Fruit fly (Drosophila melanogaster): ENCODE measurements around the gene eRF3.

Gene eRF3

dm6 chr2L:12421793-12422691 is 12.2 kb upstream of the eRF3 start (continued):
- TF ChIP-seq Jarid2 (GFP tag; optimal IDR thresholded peaks at IDR 0.05) (no peak), Trl (optimal IDR thresholded peaks at IDR 0.05) (peak; percentile 63 to 67), Trl (GFP tag; optimal IDR thresholded peaks at IDR 0.05) (no peak), fu2 (GFP tag; optimal IDR thresholded peaks at IDR 0.05) (no peak), CG31365 (tag; optimal IDR thresholded peaks at IDR 0.05) (no peak), CG12769 (tag; optimal IDR thresholded peaks at IDR 0.05) (peak; percentile 13), CG17359 (tag; optimal IDR thresholded peaks at IDR 0.05) (no peak), cg (GFP tag; optimal IDR thresholded peaks at IDR 0.05) (no peak), CG3163 (GFP tag; optimal IDR thresholded peaks at IDR 0.05) (no peak), CG15601 (tag; optimal IDR thresholded peaks at IDR 0.05) (peak; percentile 97), ken (GFP tag; IDR thresholded peaks at IDR 0.05) (peak; percentile 15; the same call in 1 of the 3 replicates), CG31441 (GFP tag; IDR thresholded peaks at IDR 0.05) (peak; percentile 36; the same call in 1 of the 2 replicates), psq (GFP tag; optimal IDR thresholded peaks at IDR 0.05) (no peak), CG10209 (GFP tag; optimal IDR thresholded peaks at IDR 0.05) (peak; percentile 10), CG7271 (tag; optimal IDR thresholded peaks at IDR 0.05) (no peak), Sox100B (GFP tag; optimal IDR thresholded peaks at IDR 0.05) (peak; percentile 8), az2 (GFP tag; optimal IDR thresholded peaks at IDR 0.05) (peak; percentile 14), Tbp (GFP tag; optimal IDR thresholded peaks at IDR 0.05) (no peak), sob (GFP tag; IDR thresholded peaks at IDR 0.05) (0 out of 2 replicates have a peak, but pooled peaks have one; percentile 36), Hr51 (GFP tag; optimal IDR thresholded peaks at IDR 0.05) (peak in 1 of 2 experiments; percentile 31), ci (GFP tag; IDR thresholded peaks at IDR 0.05) (peak; percentile 48; the same call in 1 of the 3 replicates), slbo (GFP tag; IDR thresholded peaks at IDR 0.05) (0 out of 2 replicates have a peak, but pooled peaks have one; percentile 39), CG9932 (GFP tag; IDR thresholded peaks at IDR 0.05) (peak; percentile 45), CG10147 (GFP tag; optimal IDR thresholded peaks at IDR 0.05) (no peak), CG13287 (GFP tag; IDR thresholded peaks at IDR 0.05; ENCODE audit: partially characterized antibody) (peak; percentile 42), Sox102F (GFP tag; optimal IDR thresholded peaks at IDR 0.05) (peak; percentile 9), yki (optimal IDR thresholded peaks at IDR 0.05) (no peak), sima (GFP tag; optimal IDR thresholded peaks at IDR 0.05) (no peak), C15 (GFP tag; IDR thresholded peaks at IDR 0.05) (no peak), Opbp (GFP tag; IDR thresholded peaks at IDR 0.05; ENCODE audit: partially characterized antibody) (0 out of 3 replicates have a peak, but pooled peaks have one; percentile 11), dpn (GFP tag; optimal IDR thresholded peaks at IDR 0.05) (peak in 1 of 2 experiments; percentile 30), CG10462 (GFP tag; optimal IDR thresholded peaks at IDR 0.05) (no peak), grau (tag; optimal IDR thresholded peaks at IDR 0.05) (peak; percentile 30), CG31224 (GFP tag; IDR thresholded peaks at IDR 0.05) (no peak; the same call in 1 of the 2 replicates), D (optimal IDR thresholded peaks at IDR 0.05) (no peak), D (GFP tag; optimal IDR thresholded peaks at IDR 0.05) (no peak), CG1602 (GFP tag; optimal IDR thresholded peaks at IDR 0.05) (no peak), Vsx1 (GFP tag; optimal IDR thresholded peaks at IDR 0.05) (peak; percentile 71), gcm (GFP tag; optimal IDR thresholded peaks at IDR 0.05) (peak; percentile 18), CG6791 (GFP tag; IDR thresholded peaks at IDR 0.05; ENCODE audit: partially characterized antibody) (0 out of 3 replicates have a peak, but pooled peaks have one; percentile 20), sisA (GFP tag; IDR thresholded peaks at IDR 0.05) (0 out of 2 replicates have a peak, but pooled peaks have one; percentile 21), CG32532 (GFP tag; IDR thresholded peaks at IDR 0.05) (peak; percentile 44), CG14014 (GFP tag; IDR thresholded peaks at IDR 0.05) (peak; percentile 36; the same call in 1 of the 2 replicates), chm (GFP tag; IDR thresholded peaks at IDR 0.05) (no peak; the same call in 1 of the 2 replicates), dysf (GFP tag; IDR thresholded peaks at IDR 0.05) (peak; percentile 30; the same call in 1 of the 3 replicates), CG4617 (GFP tag; optimal IDR thresholded peaks at IDR 0.05; ENCODE audit: borderline replicate concordance) (no peak), CG15479 (GFP tag; optimal IDR thresholded peaks at IDR 0.05) (no peak), CG11456 (GFP tag; IDR thresholded peaks at IDR 0.05) (0 out of 3 replicates have a peak, but pooled peaks have one; percentile 52)

Measured in whole organism, embryonic.